Fruit fly (Drosophila melanogaster) whole organism, embryonic: ENCODE measurements around the gene CG10674.

Source experiments
- Atf6 ChIP-seq: fragments of 200-800 bp; sonication (Bioruptor generic); IDR thresholded peaks from 2 replicates; pipeline ENCODE4 v1.3.6; 2022; ENCODE audit warnings: missing biosample characterization, missing genetic modification characterization
- Bteb2 ChIP-seq: fragments of 200-800 bp; sonication (Bioruptor generic); optimal IDR thresholded peaks from 2 replicates; lab custom pipeline; 2016; ENCODE audit warnings: missing biosample characterization, missing genetic modification characterization
- CG10267 ChIP-seq: fragments of 200-800 bp; sonication (Bioruptor generic); optimal IDR thresholded peaks from 2 replicates; lab custom pipeline; 2018; ENCODE audit warnings: missing biosample characterization, mild to moderate bottlenecking, missing genetic modification characterization, moderate library complexity
- CG10462 ChIP-seq: fragments of 200-800 bp; sonication (Bioruptor generic); optimal IDR thresholded peaks from 2 replicates; lab custom pipeline; 2016; ENCODE audit warnings: missing biosample characterization, missing genetic modification characterization
- CG12236 ChIP-seq: fragments of 200-800 bp; sonication (Bioruptor generic); optimal IDR thresholded peaks from 2 replicates; lab custom pipeline; 2016; ENCODE audit warnings: missing biosample characterization, missing genetic modification characterization
- CG12659 ChIP-seq: fragments of 200-800 bp; sonication (Bioruptor generic); optimal IDR thresholded peaks from 3 replicates; lab custom pipeline; 2017; ENCODE audit warnings: mild to moderate bottlenecking, missing biosample characterization, missing genetic modification reagents, missing genetic modification characterization
- CG13287 ChIP-seq: fragments of 200-800 bp; sonication (Bioruptor generic); IDR thresholded peaks from 2 replicates; pipeline ENCODE4 v1.3.6; 2022; ENCODE audit warnings: missing biosample characterization, missing genetic modification characterization; ENCODE audit not compliant: partially characterized antibody
- CG17186 ChIP-seq: fragments of 200-800 bp; sonication (Bioruptor generic); optimal IDR thresholded peaks from 3 replicates; lab custom pipeline; 2017; ENCODE audit warnings: missing biosample characterization, missing genetic modification reagents, missing genetic modification characterization
- CG17328 ChIP-seq: fragments of 200-800 bp; sonication (Bioruptor generic); IDR thresholded peaks from 2 replicates; pipeline ENCODE4 v1.3.6; 2022; ENCODE audit warnings: missing biosample characterization, missing genetic modification characterization
- CG17829 ChIP-seq: fragments of 200-800 bp; optimal IDR thresholded peaks from 2 replicates; lab custom pipeline; 2019; ENCODE audit warnings: missing biosample characterization, mild to moderate bottlenecking, missing genetic modification characterization, moderate library complexity
- CG18476 ChIP-seq: fragments of 200-800 bp; sonication (Bioruptor generic); optimal IDR thresholded peaks from 2 replicates; lab custom pipeline; 2016; ENCODE audit warnings: missing biosample characterization, mild to moderate bottlenecking, missing genetic modification characterization
- CG2129 ChIP-seq: fragments of 200-800 bp; sonication (Bioruptor generic); IDR thresholded peaks from 2 replicates; pipeline ENCODE4 v1.3.6; 2022; ENCODE audit warnings: missing biosample characterization, missing genetic modification characterization; ENCODE audit not compliant: partially characterized antibody
- CG2678 ChIP-seq: fragments of 200-800 bp; sonication (Bioruptor generic); optimal IDR thresholded peaks from 3 replicates; lab custom pipeline; 2019; ENCODE audit warnings: missing biosample characterization, mild to moderate bottlenecking, missing genetic modification characterization, moderate library complexity
- CG2875 ChIP-seq: fragments of 200-800 bp; sonication (Bioruptor generic); optimal IDR thresholded peaks from 2 replicates; lab custom pipeline; 2017; ENCODE audit warnings: missing biosample characterization, mild to moderate bottlenecking, missing genetic modification characterization, missing genetic modification reagents
- CG3163 ChIP-seq: fragments of 200-800 bp; sonication (Bioruptor generic); optimal IDR thresholded peaks from 3 replicates; lab custom pipeline; 2016; ENCODE audit warnings: missing biosample characterization, missing genetic modification characterization
- CG32767 ChIP-seq: fragments of 200-800 bp; sonication (Bioruptor generic); IDR thresholded peaks from 2 replicates; pipeline ENCODE4 v1.3.6; 2022; ENCODE audit warnings: missing biosample characterization, missing genetic modification characterization
- CG32772 ChIP-seq: fragments of 200-800 bp; sonication (Bioruptor generic); IDR thresholded peaks from 2 replicates; pipeline ENCODE4 v1.3.6; 2022; ENCODE audit warnings: missing biosample characterization, missing genetic modification characterization
- CG33557 ChIP-seq: fragments of 200-800 bp; sonication (Bioruptor generic); optimal IDR thresholded peaks from 2 replicates; lab custom pipeline; 2019; ENCODE audit warnings: missing biosample characterization, mild to moderate bottlenecking, missing genetic modification characterization, moderate library complexity
- CG3838 ChIP-seq: fragments of 200-800 bp; sonication (Bioruptor generic); optimal IDR thresholded peaks from 3 replicates; lab custom pipeline; 2016; ENCODE audit warnings: missing biosample characterization, missing genetic modification characterization
- CG6272 ChIP-seq: fragments of 200-800 bp; sonication (Bioruptor generic); IDR thresholded peaks from 2 replicates; pipeline ENCODE4 v1.3.6; 2022; ENCODE audit warnings: missing biosample characterization, missing genetic modification characterization
- CG6765 ChIP-seq: fragments of 200-800 bp; sonication (Bioruptor generic); optimal IDR thresholded peaks from 3 replicates; lab custom pipeline; 2017; ENCODE audit warnings: missing biosample characterization, mild to moderate bottlenecking, missing genetic modification characterization
- Eip74EF ChIP-seq, 2 experiments: fragments of 200-800 bp in 1 of 2; fragments of >200 bp in 1 of 2; sonication (Bioruptor generic) in 1 of 2; optimal IDR thresholded peaks; 2 replicates each; lab custom pipeline; 2017 to 2019; ENCODE audit warnings: missing biosample characterization in 2 of 2, missing genetic modification characterization in 2 of 2, mild to moderate bottlenecking in 1 of 2, moderate library complexity in 1 of 2
- Ets65A ChIP-seq: fragments of 200-800 bp; sonication (Bioruptor generic); peaks from one replicate; lab custom pipeline; 2016; ENCODE audit warnings: missing biosample characterization, missing genetic modification characterization
- H15 ChIP-seq: fragments of 200-800 bp; sonication (Bioruptor generic); IDR thresholded peaks from 3 replicates; pipeline ENCODE4 v1.3.6; 2022; ENCODE audit warnings: missing biosample characterization, missing genetic modification characterization
- HLH4C ChIP-seq: fragments of 200-800 bp; sonication (Bioruptor generic); IDR thresholded peaks from 3 replicates; pipeline ENCODE4 v1.3.6; 2022; ENCODE audit warnings: missing biosample characterization, missing genetic modification characterization; ENCODE audit not compliant: partially characterized antibody
- Hr78 ChIP-seq, 2 experiments: fragments of 200-800 bp in 1 of 2; fragments of >200 bp in 1 of 2; sonication (Bioruptor generic) in 1 of 2; optimal IDR thresholded peaks; 2 replicates each; lab custom pipeline; 2017 to 2019; ENCODE audit warnings: missing biosample characterization in 2 of 2, missing genetic modification characterization in 2 of 2, mild to moderate bottlenecking in 1 of 2, moderate library complexity in 1 of 2
- Max ChIP-seq: fragments of 200-800 bp; sonication (Bioruptor generic); optimal IDR thresholded peaks from 2 replicates; lab custom pipeline; 2016; ENCODE audit warnings: missing biosample characterization, mild to moderate bottlenecking, missing genetic modification characterization
- Med ChIP-seq: fragments of 200-800 bp; sonication (Bioruptor generic); peaks from one replicate; lab custom pipeline; 2016; ENCODE audit warnings: missing biosample characterization, missing genetic modification characterization, mild to moderate bottlenecking, inconsistent platforms, moderate library complexity
- Opbp ChIP-seq: fragments of 200-800 bp; sonication (Bioruptor generic); IDR thresholded peaks from 3 replicates; pipeline ENCODE4 v1.3.6; 2022; ENCODE audit warnings: missing biosample characterization, missing genetic modification characterization; ENCODE audit not compliant: partially characterized antibody
- Ravus ChIP-seq: fragments of 200-800 bp; sonication (Bioruptor generic); IDR thresholded peaks from 2 replicates; pipeline ENCODE4 v1.3.6; 2022; ENCODE audit warnings: missing biosample characterization, missing genetic modification characterization
- al ChIP-seq: fragments of 200-800 bp; sonication (Bioruptor generic); IDR thresholded peaks from 2 replicates; pipeline ENCODE4 v1.3.6; 2022; ENCODE audit warnings: missing biosample characterization, missing genetic modification characterization
- ato ChIP-seq: fragments of 200-800 bp; sonication (Bioruptor generic); IDR thresholded peaks from 2 replicates; pipeline ENCODE4 v1.3.6; 2022; ENCODE audit warnings: missing biosample characterization, missing genetic modification characterization; ENCODE audit not compliant: partially characterized antibody
- dm ChIP-seq: fragments of 200-800 bp; sonication (Bioruptor generic); optimal IDR thresholded peaks from 3 replicates; lab custom pipeline; 2016; ENCODE audit warnings: missing biosample characterization, missing genetic modification characterization
- emc ChIP-seq: fragments of 200-800 bp; sonication (Bioruptor generic); optimal IDR thresholded peaks from 2 replicates; lab custom pipeline; 2016; ENCODE audit warnings: missing biosample characterization, missing genetic modification characterization
- ewg ChIP-seq: fragments of 200-800 bp; sonication (Bioruptor generic); optimal IDR thresholded peaks from 3 replicates; lab custom pipeline; 2017; ENCODE audit warnings: mild to moderate bottlenecking, missing biosample characterization, missing genetic modification reagents, missing genetic modification characterization
- gce ChIP-seq: fragments of 200-800 bp; sonication (Bioruptor generic); IDR thresholded peaks from 3 replicates; pipeline ENCODE4 v1.3.6; 2022; ENCODE audit warnings: missing biosample characterization, missing genetic modification characterization
- hbn ChIP-seq: fragments of 200-800 bp; sonication (Bioruptor generic); IDR thresholded peaks from 2 replicates; pipeline ENCODE4 v1.3.6; 2022; ENCODE audit warnings: missing biosample characterization, missing genetic modification characterization; ENCODE audit not compliant: partially characterized antibody
- ken ChIP-seq: fragments of 200-800 bp; sonication (Bioruptor generic); IDR thresholded peaks from 3 replicates; pipeline ENCODE4 v1.3.6; 2022; ENCODE audit warnings: missing biosample characterization, missing genetic modification characterization
- lov ChIP-seq, 2 experiments: fragments of 200-800 bp in 1 of 2; fragments of >200 bp in 1 of 2; sonication (Bioruptor generic) in 1 of 2; IDR thresholded peaks in 1 of 2; optimal IDR thresholded peaks in 1 of 2; 2 replicates in 1 of 2; 3 replicates in 1 of 2; pipeline versions ENCODE4 v1.3.6 to Lab custom; 2017 to 2022; ENCODE audit warnings: missing biosample characterization in 1 of 2, missing genetic modification characterization in 1 of 2
- pros ChIP-seq: fragments of 200-800 bp; sonication (Bioruptor generic); optimal IDR thresholded peaks from 3 replicates; lab custom pipeline; 2019; ENCODE audit warnings: missing biosample characterization, mild to moderate bottlenecking, missing genetic modification characterization, moderate library complexity
- pum ChIP-seq: fragments of 200-800 bp; sonication (Bioruptor generic); optimal IDR thresholded peaks from 2 replicates; lab custom pipeline; 2016; ENCODE audit warnings: missing biosample characterization, missing genetic modification characterization
- run ChIP-seq: fragments of 200-800 bp; sonication (Bioruptor generic); optimal IDR thresholded peaks from 3 replicates; lab custom pipeline; 2018; ENCODE audit warnings: missing biosample characterization, mild to moderate bottlenecking, missing genetic modification characterization
- shn ChIP-seq: fragments of 200-800 bp; sonication (Bioruptor generic); optimal IDR thresholded peaks from 3 replicates; lab custom pipeline; 2016; ENCODE audit warnings: missing biosample characterization, missing genetic modification characterization
- sna ChIP-seq: fragments of 200-800 bp; sonication (Bioruptor generic); IDR thresholded peaks from 2 replicates; pipeline ENCODE4 v1.3.6; 2022; ENCODE audit warnings: missing biosample characterization, missing genetic modification characterization; ENCODE audit not compliant: partially characterized antibody
- sr ChIP-seq: fragments of 200-800 bp; sonication (Bioruptor generic); IDR thresholded peaks from 3 replicates; pipeline ENCODE4 v1.3.6; 2022; ENCODE audit warnings: missing biosample characterization, missing genetic modification characterization
- wek ChIP-seq: fragments of 200-800 bp; sonication (Bioruptor generic); optimal IDR thresholded peaks from 3 replicates; lab custom pipeline; 2018; ENCODE audit warnings: missing biosample characterization, mild to moderate bottlenecking, missing genetic modification characterization, moderate library complexity

CG10674 gene

DNA sequence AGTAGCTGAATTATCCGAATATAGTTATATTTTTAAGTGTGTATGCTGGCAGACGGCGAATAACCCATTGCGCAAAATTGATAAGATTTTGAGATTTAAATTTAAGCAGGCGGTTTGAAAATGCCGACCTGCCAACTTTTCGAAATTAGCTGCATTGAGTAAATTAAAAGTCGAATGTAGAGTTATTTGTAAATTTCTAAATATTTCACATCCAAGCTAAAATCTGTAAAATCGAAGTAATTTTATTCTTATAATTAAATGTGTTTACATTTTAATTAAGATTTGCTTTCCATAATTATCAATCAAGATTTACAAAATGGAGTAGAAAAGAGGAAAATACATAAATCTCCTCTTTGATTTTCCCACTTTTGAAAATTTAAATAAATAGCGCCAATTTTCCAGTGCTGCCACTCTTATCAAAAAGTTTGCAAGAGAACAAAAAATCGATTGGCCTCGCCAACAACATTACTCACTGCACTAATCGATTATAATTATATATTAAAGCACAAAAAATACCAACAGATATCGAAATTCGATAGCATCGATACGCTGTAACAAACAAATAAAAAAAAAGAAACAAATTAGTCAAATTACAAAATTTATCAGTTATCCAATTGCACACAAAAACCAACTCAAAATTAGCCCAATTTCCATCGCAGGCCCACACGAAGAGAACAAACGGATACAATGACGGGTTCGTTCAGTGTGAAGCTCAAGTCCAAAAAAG is 2.2 kb downstream of the CG10674 start, which contains the start of gene Yod1 (continued):
- peak; percentile 37 for TF ChIP-seq CG17829 (tag; lab: Kevin White, UChicago)
- TF ChIP-seq CG32767, result no peak
- TF ChIP-seq sr (GFP tag; lab: Robert Waterston, UW), result no peak
- no peak for TF ChIP-seq emc (GFP tag; lab: Kevin White, UChicago)
- no peak for TF ChIP-seq CG2678 (tag; lab: Kevin White, UChicago)
- peak; percentile 46 for TF ChIP-seq CG10267 (tag; lab: Kevin White, UChicago)
- peak; percentile 91 for TF ChIP-seq HLH4C (GFP tag; lab: Robert Waterston, UW)
- TF ChIP-seq pum (GFP tag; lab: Kevin White, UChicago), result no peak
- TF ChIP-seq CG2875 (GFP tag; lab: Kevin White, UChicago), result no peak
- TF ChIP-seq dm (GFP tag; lab: Kevin White, UChicago), result no peak
- no peak for TF ChIP-seq CG33557 (GFP tag; lab: Kevin White, UChicago)
- TF ChIP-seq CG12659 (GFP tag; lab: Kevin White, UChicago), result peak; percentile 57
- TF ChIP-seq CG17186 (GFP tag; lab: Kevin White, UChicago), result no peak
- no peak for TF ChIP-seq lov (optimal IDR thresholded peaks at IDR 0.05; lab: Kevin White, UChicago)
- TF ChIP-seq lov (GFP tag; IDR thresholded peaks at IDR 0.05; lab: Robert Waterston, UW), result no peak
- TF ChIP-seq Max (GFP tag; lab: Kevin White, UChicago), result no peak
- TF ChIP-seq Hr78 (GFP tag; optimal IDR thresholded peaks at IDR 0.05; lab: Kevin White, UChicago), result peak in 1 of 2 experiments; percentile 65
- peak; percentile 64; the same call in 2 of the 3 replicates for TF ChIP-seq Opbp (GFP tag; lab: Robert Waterston, UW)
- TF ChIP-seq pros (GFP tag; lab: Kevin White, UChicago), result no peak
- no peak for TF ChIP-seq al (GFP tag; lab: Robert Waterston, UW)
- no peak for TF ChIP-seq Eip74EF (GFP tag; optimal IDR thresholded peaks at IDR 0.05; lab: Kevin White, UChicago)
- TF ChIP-seq CG2129 (GFP tag; lab: Robert Waterston, UW), result peak; percentile 21; the same call in 1 of the 2 replicates
- TF ChIP-seq CG10462, result no peak
- TF ChIP-seq, all 482 proteins: peak for 84

DNA sequence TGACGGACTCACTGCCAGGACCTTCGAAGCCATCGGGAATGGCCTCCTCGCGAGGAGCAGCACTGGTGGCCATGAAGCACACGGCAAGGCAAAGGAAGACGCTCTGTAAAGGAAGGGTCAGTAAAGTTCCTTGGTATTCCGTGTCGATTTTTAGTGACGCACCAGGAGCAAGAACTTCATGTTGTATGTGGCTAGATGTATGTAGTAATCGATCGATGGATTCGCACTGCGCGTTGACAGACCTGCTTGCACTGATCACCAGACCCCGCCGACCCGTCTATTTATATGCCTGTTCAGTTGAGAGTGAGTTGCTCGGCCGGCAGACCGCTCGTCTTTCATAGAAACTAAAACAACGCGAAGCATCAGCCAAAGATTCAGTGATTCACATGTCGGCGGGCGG is 3.1 kb downstream of the CG10674 start, which contains the start of gene CG15213:
Gene CG15213 (minus strand): TSS at position 255 of the 400 bp plus-strand sequence.
- 0 out of 2 replicates have a peak, but pooled peaks have one; percentile 4 for TF ChIP-seq CG17328 (GFP tag; lab: Robert Waterston, UW)
- TF ChIP-seq gce (GFP tag; lab: Robert Waterston, UW), result 0 out of 3 replicates have a peak, but pooled peaks have one; percentile 20
- TF ChIP-seq CG6272, result 0 out of 2 replicates have a peak, but pooled peaks have one; percentile 9
- TF ChIP-seq Bteb2 (GFP tag; lab: Kevin White, UChicago), result no peak
- TF ChIP-seq wek (GFP tag; lab: Kevin White, UChicago), result no peak
- no peak for TF ChIP-seq CG3163 (GFP tag; lab: Kevin White, UChicago)
- peak; percentile 27 for TF ChIP-seq Med
- TF ChIP-seq Ets65A (GFP tag; lab: Kevin White, UChicago), result peak; percentile 91

DNA sequence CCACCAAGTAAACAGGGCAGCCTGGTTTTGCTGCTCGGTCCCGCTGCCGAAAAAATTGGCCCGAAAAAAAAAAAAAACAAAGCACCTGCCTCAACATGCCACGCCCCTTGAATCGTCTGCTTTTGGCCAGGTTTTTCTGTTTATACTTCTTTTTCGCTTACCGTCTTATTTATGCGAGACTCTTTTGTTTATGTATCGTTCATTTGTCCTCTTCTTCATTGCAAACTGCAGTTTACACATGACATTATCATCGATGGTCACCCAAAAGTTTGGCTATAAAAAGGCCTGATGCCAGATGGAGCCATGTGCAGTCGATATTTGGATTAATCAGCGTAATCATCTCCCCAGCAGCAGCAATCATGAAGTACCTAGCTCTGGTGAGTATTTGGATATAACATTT is 4.8 kb downstream of the CG10674 start, which contains the start of gene CG15212:
Gene CG15212 (plus strand): TSS at position 301 of the 400 bp plus-strand sequence.
- TF ChIP-seq ewg (GFP tag; lab: Kevin White, UChicago) (no peak), sna (GFP tag; lab: Robert Waterston, UW) (no peak), run (tag; lab: Kevin White, UChicago) (no peak), H15 (GFP tag; lab: Robert Waterston, UW) (no peak), CG12236 (GFP tag; lab: Kevin White, UChicago) (no peak), CG13287 (GFP tag; lab: Robert Waterston, UW) (no peak), CG18476 (GFP tag; lab: Kevin White, UChicago) (no peak), CG32772 (GFP tag; lab: Robert Waterston, UW) (no peak), CG6765 (GFP tag; lab: Kevin White, UChicago) (no peak), hbn (GFP tag; lab: Robert Waterston, UW) (no peak), Atf6 (no peak), shn (no peak), ken (GFP tag; lab: Robert Waterston, UW) (no peak), ato (no peak), Ravus (no peak), CG3838 (no peak)
